Fruit fly (Drosophila melanogaster): Measurements from ENCODE around the gene fog.

dm6 chrX:22837338-22837737 is 17.7 kb downstream of the fog start:
- TF ChIP-seq psq (optimal IDR thresholded peaks at IDR 0.05) (no peak), usp (GFP tag; optimal IDR thresholded peaks at IDR 0.05) (no peak), pan (optimal IDR thresholded peaks at IDR 0.05) (no peak), Dll (optimal IDR thresholded peaks at IDR 0.05) (no peak), CG8478 (optimal IDR thresholded peaks at IDR 0.05) (no peak)

Data from whole organism.